Worm (Caenorhabditis elegans) whole organism, L3 larva: Measurements from ENCODE around the gene clec-126.
A peak's percentile ranks its signal among the peaks of the same experiment; 100 is the strongest.

Experiments used
- R02D3.7 ChIP-seq: fragments of 150-350 bp; optimal IDR thresholded peaks from 2 replicates; lab custom pipeline; 2014; ENCODE audit warnings: missing biosample characterization, missing genetic modification characterization
- ZK546.5 ChIP-seq: sonication (generic microtip); optimal IDR thresholded peaks from 2 replicates; lab custom pipeline; 2017; ENCODE audit warnings: missing biosample characterization, missing genetic modification characterization
- ama-1 ChIP-seq: fragments of 150-350 bp; optimal IDR thresholded peaks from 2 replicates; lab custom pipeline; 2018
- ceh-28 ChIP-seq: fragments of 150-350 bp; optimal IDR thresholded peaks from 2 replicates; lab custom pipeline; 2014; ENCODE audit warnings: missing biosample characterization, missing genetic modification reagents, missing genetic modification characterization
- ceh-9 ChIP-seq: sonication (generic microtip); optimal IDR thresholded peaks from 2 replicates; lab custom pipeline; 2018; ENCODE audit warnings: missing biosample characterization, missing genetic modification characterization
- daf-12 ChIP-seq: fragments of 150-350 bp; optimal IDR thresholded peaks from 2 replicates; lab custom pipeline; 2014; ENCODE audit warnings: missing biosample characterization, missing genetic modification reagents, missing genetic modification characterization
- egl-27 ChIP-seq: sonication (generic microtip); optimal IDR thresholded peaks from 4 replicates; lab custom pipeline; 2017; ENCODE audit warnings: missing biosample characterization, missing genetic modification reagents, missing genetic modification characterization
- egl-5 ChIP-seq: fragments of 150-350 bp; optimal IDR thresholded peaks from 2 replicates; lab custom pipeline; 2017; ENCODE audit warnings: missing biosample characterization, missing genetic modification reagents, missing genetic modification characterization, inconsistent platforms
- elt-1 ChIP-seq: fragments of 150-350 bp; optimal IDR thresholded peaks from 2 replicates; lab custom pipeline; 2014; ENCODE audit warnings: missing biosample characterization, missing genetic modification characterization
- elt-2 ChIP-seq: sonication (generic microtip); optimal IDR thresholded peaks from 2 replicates; lab custom pipeline; 2016; ENCODE audit warnings: missing genetic modification reagents, mild to moderate bottlenecking, missing genetic modification characterization, missing compliant biosample characterization
- elt-3 ChIP-seq, 3 experiments: fragments of 150-350 bp in 1 of 3; sonication (generic microtip) in 2 of 3; optimal IDR thresholded peaks; 2 replicates in 2 of 3; 4 replicates in 1 of 3; lab custom pipeline; 2014 to 2017; ENCODE audit warnings: missing biosample characterization in 3 of 3, missing genetic modification characterization in 3 of 3
- eor-1 ChIP-seq, 2 experiments: fragments of 150-350 bp; optimal IDR thresholded peaks; 2 replicates each; lab custom pipeline; 2014 to 2018; ENCODE audit warnings: missing biosample characterization in 2 of 2, missing genetic modification characterization in 2 of 2
- fkh-10 ChIP-seq: sonication (generic microtip); optimal IDR thresholded peaks from 2 replicates; lab custom pipeline; 2017; ENCODE audit warnings: missing biosample characterization, missing genetic modification reagents, missing genetic modification characterization
- fkh-2 ChIP-seq: fragments of 150-350 bp; optimal IDR thresholded peaks from 2 replicates; lab custom pipeline; 2014; ENCODE audit warnings: missing biosample characterization, missing genetic modification reagents, missing genetic modification characterization
- fos-1 ChIP-seq: fragments of 150-350 bp; optimal IDR thresholded peaks from 2 replicates; lab custom pipeline; 2014; ENCODE audit warnings: missing biosample characterization, missing genetic modification characterization
- hmg-11 ChIP-seq: sonication (generic microtip); optimal IDR thresholded peaks from 2 replicates; lab custom pipeline; 2016; ENCODE audit warnings: missing genetic modification characterization, missing compliant biosample characterization
- lin-15B ChIP-seq: fragments of 150-350 bp; optimal IDR thresholded peaks from 2 replicates; lab custom pipeline; 2014; ENCODE audit warnings: missing biosample characterization, missing genetic modification characterization
- lin-39 ChIP-seq: fragments of 150-350 bp; optimal IDR thresholded peaks from 2 replicates; lab custom pipeline; 2018; ENCODE audit warnings: missing biosample characterization, missing genetic modification reagents, missing genetic modification characterization
- mdl-1 ChIP-seq: fragments of 150-350 bp; optimal IDR thresholded peaks from 2 replicates; lab custom pipeline; 2014; ENCODE audit warnings: missing biosample characterization, missing genetic modification characterization
- mml-1 ChIP-seq: fragments of 150-350 bp; sonication (generic microtip); optimal IDR thresholded peaks from 3 replicates; lab custom pipeline; 2014; ENCODE audit warnings: missing biosample characterization, missing genetic modification characterization
- nfya-1 ChIP-seq: sonication (generic microtip); optimal IDR thresholded peaks from 2 replicates; lab custom pipeline; 2017; ENCODE audit warnings: missing genetic modification characterization, mild to moderate bottlenecking, missing compliant biosample characterization, antibody characterized with exemption, moderate library complexity; ENCODE audit not compliant: insufficient read depth
- nhr-11 ChIP-seq: fragments of 150-350 bp; optimal IDR thresholded peaks from 2 replicates; lab custom pipeline; 2014; ENCODE audit warnings: missing biosample characterization, missing genetic modification characterization
- nhr-23 ChIP-seq: fragments of 150-350 bp; optimal IDR thresholded peaks from 2 replicates; lab custom pipeline; 2014; ENCODE audit warnings: missing biosample characterization, missing genetic modification reagents, missing genetic modification characterization
- nhr-237 ChIP-seq: fragments of 150-350 bp; optimal IDR thresholded peaks from 2 replicates; lab custom pipeline; 2014; ENCODE audit warnings: missing biosample characterization, missing genetic modification characterization
- nhr-76 ChIP-seq: fragments of 150-350 bp; sonication (generic microtip); optimal IDR thresholded peaks from 5 replicates; lab custom pipeline; 2014; ENCODE audit warnings: missing biosample characterization, missing genetic modification characterization
- nhr-77 ChIP-seq: fragments of 150-350 bp; optimal IDR thresholded peaks from 2 replicates; lab custom pipeline; 2014; ENCODE audit warnings: missing biosample characterization, missing genetic modification characterization
- pha-4 ChIP-seq: fragments of 150-350 bp; optimal IDR thresholded peaks from 2 replicates; lab custom pipeline; 2014; ENCODE audit warnings: missing biosample characterization, missing genetic modification reagents, missing genetic modification characterization
- pqm-1 ChIP-seq: fragments of 150-350 bp; optimal IDR thresholded peaks from 2 replicates; lab custom pipeline; 2017; ENCODE audit warnings: missing biosample characterization, missing genetic modification characterization, inconsistent platforms
- sea-2 ChIP-seq: fragments of 150-350 bp; sonication (generic microtip); optimal IDR thresholded peaks from 4 replicates; lab custom pipeline; 2014; ENCODE audit warnings: missing biosample characterization, missing genetic modification reagents, missing genetic modification characterization
- skn-1 ChIP-seq: fragments of 150-350 bp; optimal IDR thresholded peaks from 2 replicates; lab custom pipeline; 2014; ENCODE audit warnings: missing biosample characterization, missing genetic modification characterization
- tbx-2 ChIP-seq: sonication (generic microtip); optimal IDR thresholded peaks from 2 replicates; lab custom pipeline; 2016; ENCODE audit warnings: mild to moderate bottlenecking, missing genetic modification characterization, missing compliant biosample characterization
- unc-39 ChIP-seq: sonication (generic microtip); optimal IDR thresholded peaks from 4 replicates; lab custom pipeline; 2017; ENCODE audit warnings: missing biosample characterization, missing genetic modification characterization
- unc-62 ChIP-seq: fragments of 150-350 bp; sonication (generic microtip); optimal IDR thresholded peaks from 4 replicates; lab custom pipeline; 2014; ENCODE audit warnings: missing biosample characterization, missing genetic modification reagents, missing genetic modification characterization
- zag-1 ChIP-seq: fragments of 150-350 bp; optimal IDR thresholded peaks from 2 replicates; lab custom pipeline; 2014; ENCODE audit warnings: missing biosample characterization, missing genetic modification characterization
- ztf-11 ChIP-seq: fragments of 150-350 bp; optimal IDR thresholded peaks from 2 replicates; lab custom pipeline; 2014; ENCODE audit warnings: missing biosample characterization, missing genetic modification characterization
- ztf-4 ChIP-seq: fragments of 150-350 bp; optimal IDR thresholded peaks from 2 replicates; lab custom pipeline; 2014; ENCODE audit warnings: missing biosample characterization, missing genetic modification characterization

clec-126 gene

DNA sequence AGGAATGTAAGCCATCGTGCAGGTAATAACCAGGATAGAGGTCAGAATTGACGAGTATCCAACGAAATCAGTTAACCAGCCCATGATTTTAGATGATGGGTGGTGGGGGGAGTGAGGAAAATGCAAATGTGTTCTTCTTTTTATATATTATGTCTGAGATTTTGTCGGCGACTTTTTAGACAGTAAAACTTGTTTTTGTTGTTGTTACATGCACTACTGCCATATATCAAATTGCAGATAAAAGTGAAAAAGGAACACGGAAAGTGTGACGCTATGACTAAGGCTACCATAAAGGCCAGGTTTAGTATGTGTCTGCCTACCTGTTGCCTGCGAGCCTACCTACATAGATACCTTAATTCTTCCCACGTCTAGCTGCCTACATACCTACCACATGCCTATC is 4.8 kb downstream of the clec-126 start, which contains the start of gene col-72:
TSS of gene col-72 (minus strand) at position 101 of the 400 bp plus-strand sequence.
- no peak for TF ChIP-seq sea-2 (GFP tag; lab: Kevin White, UChicago)
- TF ChIP-seq, all 47 proteins: peak for 0

ce11 chrII:3527460-3527859 is 8.2 kb downstream of the clec-126 start:
- TF ChIP-seq ceh-28 (tag; lab: Kevin White, UChicago), result no peak
- no peak for TF ChIP-seq egl-27
- TF ChIP-seq nhr-237 (tag; lab: Kevin White, UChicago), result no peak
- TF ChIP-seq mml-1 (tag; lab: Kevin White, UChicago), result no peak
- TF ChIP-seq hmg-11, result no peak
- no peak for TF ChIP-seq ztf-11 (tag; lab: Kevin White, UChicago)
- no peak for TF ChIP-seq eor-1 (tag; optimal IDR thresholded peaks at IDR 0.05; lab: Kevin White, UChicago)
- no peak for TF ChIP-seq unc-39 (tag; lab: Kevin White, UChicago)
- no peak for TF ChIP-seq fkh-10 (GFP tag; lab: Kevin White, UChicago)
- no peak for TF ChIP-seq fos-1 (tag; lab: Kevin White, UChicago)
- TF ChIP-seq elt-1, result no peak
- no peak for TF ChIP-seq R02D3.7 (tag; lab: Kevin White, UChicago)
- no peak for TF ChIP-seq ZK546.5 (tag; lab: Kevin White, UChicago)
- TF ChIP-seq pha-4, result no peak
- no peak for TF ChIP-seq zag-1 (tag; lab: Kevin White, UChicago)
- TF ChIP-seq pqm-1 (tag; lab: Kevin White, UChicago), result no peak
- no peak for TF ChIP-seq nhr-11 (tag; lab: Kevin White, UChicago)
- TF ChIP-seq nhr-77 (tag; lab: Kevin White, UChicago), result no peak
- no peak for TF ChIP-seq elt-2 (tag; lab: Kevin White, UChicago)

DNA sequence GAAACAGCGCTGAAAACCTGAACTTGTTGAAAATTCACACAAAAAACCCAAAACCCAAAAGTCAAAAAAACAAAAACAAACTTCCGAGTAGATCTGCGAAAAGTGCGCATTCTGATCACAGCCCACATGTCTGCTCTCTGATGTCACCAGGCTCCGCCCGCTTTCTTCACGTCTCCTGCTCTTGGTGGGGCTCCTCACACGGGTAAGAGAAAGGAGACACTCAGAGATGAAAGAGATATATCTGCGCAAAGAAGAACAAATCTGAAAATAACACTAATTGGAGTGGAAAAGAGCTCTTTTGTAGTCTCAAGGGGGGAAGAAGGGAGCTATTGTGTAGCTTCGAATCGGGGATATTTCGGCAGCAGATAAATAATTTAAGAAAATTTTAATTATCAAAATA is 9.0 kb downstream of the clec-126 start, which contains the start of gene ncs-6:
TSS of gene ncs-6 (minus strand) at position 261 of the 400 bp plus-strand sequence.
- TF ChIP-seq fkh-2 (tag; lab: Kevin White, UChicago), result no peak
- TF ChIP-seq ztf-11 (tag; lab: Kevin White, UChicago), result no peak
- TF ChIP-seq hmg-11, result no peak
- no peak for TF ChIP-seq egl-27
- no peak for TF ChIP-seq ceh-9
- TF ChIP-seq ztf-4 (tag; lab: Kevin White, UChicago), result no peak
- no peak for TF ChIP-seq fkh-10 (GFP tag; lab: Kevin White, UChicago)
- no peak for TF ChIP-seq tbx-2 (tag; lab: Kevin White, UChicago)
- no peak for TF ChIP-seq elt-3 (tag; optimal IDR thresholded peaks at IDR 0.05; lab: Kevin White, UChicago)
- TF ChIP-seq lin-15B (tag; lab: Kevin White, UChicago), result no peak
- no peak for TF ChIP-seq egl-5 (tag; lab: Kevin White, UChicago)
- TF ChIP-seq nhr-76 (tag; lab: Kevin White, UChicago), result no peak
- no peak for TF ChIP-seq nfya-1 (tag; lab: Kevin White, UChicago)
- no peak for TF ChIP-seq nhr-23 (tag; lab: Kevin White, UChicago)
- TF ChIP-seq ceh-28 (tag; lab: Kevin White, UChicago), result no peak

ce11 chrII:3540151-3540550 is 20.9 kb downstream of the clec-126 start:
- no peak for TF ChIP-seq pqm-1 (tag; lab: Kevin White, UChicago)
- TF ChIP-seq unc-62 (GFP tag; lab: Kevin White, UChicago), result no peak

- no peak for TF ChIP-seq ztf-4 (tag; lab: Kevin White, UChicago)
These were observed 27.2 kb downstream of the clec-126 start, which contains the start of gene apd-3 for ce11 chrII:3546381-3546931. Gene apd-3, minus strand, starts transcription at chrII:3546431.

ce11 chrII:3547282-3547681 is 28.0 kb downstream of the clec-126 start:
- TF ChIP-seq ama-1 (lab: Kevin White, UChicago), result no peak
- TF ChIP-seq R02D3.7 (tag; lab: Kevin White, UChicago), result no peak
- peak; percentile 70 for TF ChIP-seq nfya-1 (tag; lab: Kevin White, UChicago)
- peak; percentile 81 for TF ChIP-seq hmg-11
- peak; percentile 71 for TF ChIP-seq lin-39
- TF ChIP-seq nhr-23 (tag; lab: Kevin White, UChicago), result peak; percentile 29
- TF ChIP-seq mml-1 (tag; lab: Kevin White, UChicago), result no peak
- TF ChIP-seq nhr-11 (tag; lab: Kevin White, UChicago), result no peak
- peak; percentile 23 for TF ChIP-seq elt-1
- no peak for TF ChIP-seq mdl-1 (tag; lab: Kevin White, UChicago)
- peak; percentile 81 for TF ChIP-seq lin-15B (tag; lab: Kevin White, UChicago)
- no peak for TF ChIP-seq daf-12
- TF ChIP-seq skn-1 (tag; lab: Kevin White, UChicago), result peak; percentile 6
